Worm (Caenorhabditis elegans) whole organism, young adult: ENCODE data around the gene npr-18.

Source experiments
- C17E4.6 ChIP-seq: fragments of 200-800 bp; sonication (Bioruptor generic); IDR thresholded peaks from 2 replicates; pipeline ENCODE4 v1.3.6; 2022; ENCODE audit warnings: missing genetic modification reagents, missing genetic modification characterization, missing compliant biosample characterization
- D2030.7 ChIP-seq: fragments of 200-800 bp; sonication (Bioruptor generic); IDR thresholded peaks from 2 replicates; pipeline ENCODE4 v1.3.6; 2022; ENCODE audit warnings: missing genetic modification reagents, missing genetic modification characterization, missing compliant biosample characterization
- F37B4.10 ChIP-seq: fragments of 200-800 bp; sonication (Bioruptor generic); IDR thresholded peaks from 2 replicates; pipeline ENCODE4 v1.3.6; 2022; ENCODE audit warnings: missing genetic modification characterization, missing compliant biosample characterization
- T26A5.8 ChIP-seq: sonication (generic microtip); optimal IDR thresholded peaks from 2 replicates; lab custom pipeline; 2016; ENCODE audit warnings: missing genetic modification characterization, missing compliant biosample characterization
- aptf-3 ChIP-seq: fragments of 200-800 bp; sonication (Bioruptor generic); IDR thresholded peaks from 2 replicates; pipeline ENCODE4 v1.3.6; 2022; ENCODE audit warnings: missing genetic modification characterization, missing compliant biosample characterization
- attf-3 ChIP-seq: fragments of 200-800 bp; sonication (Bioruptor generic); conservative IDR thresholded peaks from 2 replicates; pipeline ENCODE4 v1.3.6; 2022; ENCODE audit warnings: missing genetic modification reagents, missing genetic modification characterization, missing compliant biosample characterization
- cebp-1 ChIP-seq, 2 experiments: fragments of 200-800 bp in 1 of 2; sonication (Bioruptor generic) in 1 of 2; sonication (generic microtip) in 1 of 2; IDR thresholded peaks in 1 of 2; optimal IDR thresholded peaks in 1 of 2; 2 replicates each; pipeline versions ENCODE4 v1.3.6 to Lab custom; 2017 to 2022; ENCODE audit warnings: missing compliant biosample characterization in 2 of 2, missing genetic modification characterization in 2 of 2, mild to moderate bottlenecking in 1 of 2, missing genetic modification reagents in 1 of 2, moderate library complexity in 1 of 2
- ceh-79 ChIP-seq: sonication (generic microtip); optimal IDR thresholded peaks from 2 replicates; lab custom pipeline; 2017; ENCODE audit warnings: mild to moderate bottlenecking, missing genetic modification characterization, missing compliant biosample characterization
- ceh-91 ChIP-seq: fragments of 200-800 bp; sonication (Bioruptor generic); IDR thresholded peaks from 2 replicates; pipeline ENCODE4 v1.3.6; 2022; ENCODE audit warnings: missing genetic modification reagents, missing genetic modification characterization, missing compliant biosample characterization
- chd-7 ChIP-seq: sonication (generic microtip); optimal IDR thresholded peaks from 2 replicates; lab custom pipeline; 2016; ENCODE audit warnings: mild to moderate bottlenecking, missing genetic modification characterization, moderate library complexity, missing compliant biosample characterization
- dox-1 ChIP-seq: fragments of 200-800 bp; sonication (Bioruptor generic); IDR thresholded peaks from 2 replicates; pipeline ENCODE4 v1.3.6; 2022; ENCODE audit warnings: missing genetic modification reagents, missing genetic modification characterization, missing compliant biosample characterization
- egl-44 ChIP-seq: fragments of 200-800 bp; sonication (Bioruptor generic); IDR thresholded peaks from 2 replicates; pipeline ENCODE4 v1.3.6; 2022; ENCODE audit warnings: missing genetic modification reagents, missing genetic modification characterization, missing compliant biosample characterization
- fkh-3 ChIP-seq: sonication (generic microtip); optimal IDR thresholded peaks from 2 replicates; lab custom pipeline; 2016; ENCODE audit warnings: mild to moderate bottlenecking, missing genetic modification characterization, missing compliant biosample characterization
- him-1 ChIP-seq: sonication (generic microtip); optimal IDR thresholded peaks from 2 replicates; lab custom pipeline; 2016; ENCODE audit warnings: missing genotype, missing genetic modification reagents, missing genetic modification characterization, missing compliant biosample characterization
- lin-35 ChIP-seq, 3 experiments: fragments of 150-350 bp in 2 of 3; sonication (generic microtip) in 1 of 3; optimal IDR thresholded peaks; 2 replicates each; lab custom pipeline; 2014 to 2018; ENCODE audit warnings: missing biosample characterization in 3 of 3, missing genetic modification characterization in 3 of 3, missing genetic modification reagents in 3 of 3
- mxl-1 ChIP-seq: sonication (generic microtip); optimal IDR thresholded peaks from 2 replicates; lab custom pipeline; 2016; ENCODE audit warnings: missing genetic modification characterization, missing compliant biosample characterization
- rpc-1 ChIP-seq, 2 experiments: fragments of 150-350 bp in 1 of 2; sonication (generic microtip) in 1 of 2; optimal IDR thresholded peaks; 2 replicates each; lab custom pipeline; 2014 to 2018; ENCODE audit warnings: missing biosample characterization in 1 of 2, missing genetic modification characterization in 1 of 2, missing genetic modification reagents in 1 of 2, missing genotype in 1 of 2
- snpc-1.1 ChIP-seq: sonication (generic microtip); optimal IDR thresholded peaks from 2 replicates; lab custom pipeline; 2017; ENCODE audit warnings: missing genetic modification characterization, mild to moderate bottlenecking, missing compliant biosample characterization, antibody characterized with exemption, moderate library complexity, missing genotype, missing genetic modification reagents; ENCODE audit not compliant: insufficient read depth
- snpc-3.4 ChIP-seq: sonication (generic microtip); optimal IDR thresholded peaks from 2 replicates; lab custom pipeline; 2017; ENCODE audit warnings: missing genetic modification characterization, mild to moderate bottlenecking, missing compliant biosample characterization, antibody characterized with exemption, moderate library complexity, missing genotype, missing genetic modification reagents
- snpc-4 ChIP-seq, 5 experiments: fragments of 150-350 bp in 1 of 5; sonication (generic microtip) in 4 of 5; optimal IDR thresholded peaks; 2 replicates each; lab custom pipeline; 2014 to 2018; ENCODE audit warnings: missing genetic modification characterization in 5 of 5, missing biosample characterization in 3 of 5, antibody characterized with exemption in 2 of 5, mild to moderate bottlenecking in 2 of 5, missing compliant biosample characterization in 2 of 5, missing genotype in 2 of 5, moderate library complexity in 2 of 5, missing genetic modification reagents in 1 of 5
- tlf-1 ChIP-seq: fragments of 200-800 bp; sonication (Bioruptor generic); optimal IDR thresholded peaks from 2 replicates; lab custom pipeline; 2018; ENCODE audit warnings: mild to moderate bottlenecking, missing genetic modification characterization, missing compliant biosample characterization
- unc-130 ChIP-seq: sonication (generic microtip); optimal IDR thresholded peaks from 2 replicates; lab custom pipeline; 2016; ENCODE audit warnings: missing genetic modification reagents, missing genetic modification characterization, missing compliant biosample characterization
- zim-3 ChIP-seq: sonication (generic microtip); optimal IDR thresholded peaks from 2 replicates; lab custom pipeline; 2017; ENCODE audit warnings: mild to moderate bottlenecking, missing genetic modification characterization, moderate library complexity, missing compliant biosample characterization
- ztf-28 ChIP-seq: fragments of 200-800 bp; sonication (Bioruptor generic); IDR thresholded peaks from 2 replicates; pipeline ENCODE4 v1.3.6; 2022; ENCODE audit warnings: missing genetic modification reagents, missing genetic modification characterization, missing compliant biosample characterization

npr-18 gene

DNA sequence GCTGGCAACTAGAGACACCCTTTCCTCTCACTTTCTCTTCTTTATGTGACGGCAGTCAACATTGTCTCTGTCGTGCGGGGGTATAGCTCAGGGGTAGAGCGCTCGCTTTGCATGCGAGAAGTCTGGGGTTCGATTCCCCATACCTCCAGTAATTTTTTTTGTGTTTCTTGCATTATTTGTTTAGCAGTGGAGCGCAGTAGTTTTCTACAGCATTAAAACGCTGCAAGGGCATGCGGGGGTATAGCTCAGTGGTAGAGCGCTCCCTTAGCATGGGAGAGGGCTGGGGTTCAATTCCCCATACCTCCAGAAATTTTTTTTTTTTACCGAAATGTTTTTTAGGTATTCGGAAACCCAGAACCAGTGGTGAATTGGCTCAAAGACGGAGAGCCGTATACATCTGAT lies 53.0 kb downstream of the npr-18 start (continued):
- TF ChIP-seq snpc-1.1 (tag; lab: Kevin White, UChicago) (peak; percentile 74), tlf-1 (GFP tag; lab: Kevin White, UChicago) (peak; percentile 74), cebp-1 (GFP tag; IDR thresholded peaks at IDR 0.05; lab: Robert Waterston, UW) (peak; percentile 39; the same call in 1 of the 2 replicates), cebp-1 (tag; optimal IDR thresholded peaks at IDR 0.05; lab: Kevin White, UChicago) (peak; percentile 89), dox-1 (GFP tag; lab: Robert Waterston, UW) (peak; percentile 97), attf-3 (GFP tag; lab: Robert Waterston, UW) (peak; percentile 76), ceh-91 (GFP tag; lab: Robert Waterston, UW) (peak; percentile 70), ceh-79 (peak; percentile 93), ztf-28 (peak; percentile 96), unc-130 (peak; percentile 87), chd-7 (tag; lab: Kevin White, UChicago) (peak; percentile 97), aptf-3 (GFP tag; lab: Robert Waterston, UW) (peak; percentile 98), zim-3 (tag; lab: Kevin White, UChicago) (peak; percentile 91), F37B4.10 (peak; percentile 91; the same call in 1 of the 2 replicates), snpc-3.4 (tag; lab: Kevin White, UChicago) (peak; percentile 86), lin-35 (GFP tag; optimal IDR thresholded peaks at IDR 0.05; lab: Kevin White, UChicago) (peak in 2 of 3 experiments; percentile 50 to 85), D2030.7 (GFP tag; lab: Robert Waterston, UW) (peak; percentile 97), egl-44 (peak; percentile 98), him-1 (tag; lab: Kevin White, UChicago) (peak; percentile 98), snpc-4 (GFP tag; optimal IDR thresholded peaks at IDR 0.05; lab: Kevin White, UChicago) (peak; percentile 84), snpc-4 (tag; optimal IDR thresholded peaks at IDR 0.05; lab: Kevin White, UChicago) (peak in 2 of 4 experiments; percentile 82 to 89), mxl-1 (tag; lab: Kevin White, UChicago) (peak; percentile 95), T26A5.8 (peak; percentile 97), rpc-1 (optimal IDR thresholded peaks at IDR 0.05; lab: Kevin White, UChicago) (peak; percentile 99), rpc-1 (tag; optimal IDR thresholded peaks at IDR 0.05; lab: Kevin White, UChicago) (peak; percentile 99), fkh-3 (peak; percentile 98), C17E4.6 (GFP tag; lab: Robert Waterston, UW) (peak; percentile 86)
